Worm (Caenorhabditis elegans) whole organism, young adult: ENCODE results near the gene F54F7.10.

Source experiments
- B0261.1 ChIP-seq: sonication (generic microtip); optimal IDR thresholded peaks from 2 replicates; lab custom pipeline; 2016; ENCODE audit warnings: mild to moderate bottlenecking, missing genetic modification characterization, moderate library complexity, missing compliant biosample characterization
- C06A6.2 ChIP-seq: fragments of 200-800 bp; sonication (Bioruptor generic); conservative IDR thresholded peaks from 2 replicates; pipeline ENCODE4 v1.3.6; 2022; ENCODE audit warnings: missing genetic modification characterization, missing compliant biosample characterization
- D2030.7 ChIP-seq: fragments of 200-800 bp; sonication (Bioruptor generic); IDR thresholded peaks from 2 replicates; pipeline ENCODE4 v1.3.6; 2022; ENCODE audit warnings: missing genetic modification reagents, missing genetic modification characterization, missing compliant biosample characterization
- F10E7.11 ChIP-seq: sonication (generic microtip); optimal IDR thresholded peaks from 2 replicates; lab custom pipeline; 2017; ENCODE audit warnings: mild to moderate bottlenecking, missing genetic modification characterization, moderate library complexity, missing compliant biosample characterization
- F22D6.2 ChIP-seq: sonication (generic microtip); optimal IDR thresholded peaks from 2 replicates; lab custom pipeline; 2016; ENCODE audit warnings: mild to moderate bottlenecking, missing genetic modification characterization, missing compliant biosample characterization
- F57A8.1 ChIP-seq: fragments of 200-800 bp; sonication (Bioruptor generic); optimal IDR thresholded peaks from 2 replicates; lab custom pipeline; 2018; ENCODE audit warnings: mild to moderate bottlenecking, missing genetic modification characterization, moderate library complexity, missing compliant biosample characterization
- Y53F4B.3 ChIP-seq: fragments of 200-800 bp; sonication (Bioruptor generic); IDR thresholded peaks from 2 replicates; pipeline ENCODE4 v1.3.6; 2022; ENCODE audit warnings: missing genetic modification reagents, missing genetic modification characterization, missing compliant biosample characterization
- Y53G8AR.9 ChIP-seq: fragments of 200-800 bp; sonication (Bioruptor generic); conservative IDR thresholded peaks from 2 replicates; pipeline ENCODE4 v1.3.6; 2022; ENCODE audit warnings: missing genetic modification reagents, missing genetic modification characterization, missing compliant biosample characterization
- Y67H2A.10 ChIP-seq: fragments of 200-800 bp; sonication (Bioruptor generic); conservative IDR thresholded peaks from 2 replicates; pipeline ENCODE4 v1.3.6; 2022; ENCODE audit warnings: missing genetic modification reagents, missing genetic modification characterization, missing compliant biosample characterization
- ama-1 ChIP-seq, 3 experiments: fragments of 150-350 bp in 1 of 3; sonication (generic microtip) in 2 of 3; optimal IDR thresholded peaks; 2 replicates each; lab custom pipeline; 2014 to 2018; ENCODE audit warnings: missing biosample characterization in 2 of 3, missing genetic modification characterization in 2 of 3, missing genetic modification reagents in 2 of 3
- aptf-2 ChIP-seq: fragments of 200-800 bp; sonication (Bioruptor generic); conservative IDR thresholded peaks from 2 replicates; pipeline ENCODE4 v1.3.6; 2022; ENCODE audit warnings: missing genetic modification reagents, missing genetic modification characterization, missing compliant biosample characterization
- attf-3 ChIP-seq: fragments of 200-800 bp; sonication (Bioruptor generic); conservative IDR thresholded peaks from 2 replicates; pipeline ENCODE4 v1.3.6; 2022; ENCODE audit warnings: missing genetic modification reagents, missing genetic modification characterization, missing compliant biosample characterization
- cebp-1 ChIP-seq, 2 experiments: fragments of 200-800 bp in 1 of 2; sonication (Bioruptor generic) in 1 of 2; sonication (generic microtip) in 1 of 2; IDR thresholded peaks in 1 of 2; optimal IDR thresholded peaks in 1 of 2; 2 replicates each; pipeline versions ENCODE4 v1.3.6 to Lab custom; 2017 to 2022; ENCODE audit warnings: missing compliant biosample characterization in 2 of 2, missing genetic modification characterization in 2 of 2, mild to moderate bottlenecking in 1 of 2, missing genetic modification reagents in 1 of 2, moderate library complexity in 1 of 2
- ceh-27 ChIP-seq: fragments of 200-800 bp; sonication (Bioruptor generic); optimal IDR thresholded peaks from 2 replicates; lab custom pipeline; 2018; ENCODE audit warnings: mild to moderate bottlenecking, missing genetic modification characterization, moderate library complexity, missing compliant biosample characterization
- chd-7 ChIP-seq: sonication (generic microtip); optimal IDR thresholded peaks from 2 replicates; lab custom pipeline; 2016; ENCODE audit warnings: mild to moderate bottlenecking, missing genetic modification characterization, moderate library complexity, missing compliant biosample characterization
- die-1 ChIP-seq: sonication (generic microtip); optimal IDR thresholded peaks from 2 replicates; lab custom pipeline; 2016; ENCODE audit warnings: missing genotype, mild to moderate bottlenecking, missing genetic modification characterization, missing compliant biosample characterization
- dox-1 ChIP-seq: fragments of 200-800 bp; sonication (Bioruptor generic); IDR thresholded peaks from 2 replicates; pipeline ENCODE4 v1.3.6; 2022; ENCODE audit warnings: missing genetic modification reagents, missing genetic modification characterization, missing compliant biosample characterization
- dpff-1 ChIP-seq: sonication (generic microtip); optimal IDR thresholded peaks from 2 replicates; lab custom pipeline; 2017; ENCODE audit warnings: mild to moderate bottlenecking, missing genetic modification characterization, missing compliant biosample characterization
- efl-1 ChIP-seq: fragments of 150-350 bp; optimal IDR thresholded peaks from 2 replicates; lab custom pipeline; 2014; ENCODE audit warnings: missing biosample characterization, missing genetic modification reagents, missing genetic modification characterization
- egrh-3 ChIP-seq: fragments of 200-800 bp; sonication (Bioruptor generic); IDR thresholded peaks from 2 replicates; pipeline ENCODE4 v1.3.6; 2022; ENCODE audit warnings: missing genetic modification reagents, missing genetic modification characterization, missing compliant biosample characterization
- ets-4 ChIP-seq: fragments of 200-800 bp; sonication (Bioruptor generic); optimal IDR thresholded peaks from 2 replicates; lab custom pipeline; 2018; ENCODE audit warnings: mild to moderate bottlenecking, missing genetic modification characterization, missing compliant biosample characterization
- gei-17 ChIP-seq: fragments of 200-800 bp; sonication (Bioruptor generic); optimal IDR thresholded peaks from 2 replicates; lab custom pipeline; 2018; ENCODE audit warnings: mild to moderate bottlenecking, missing genetic modification characterization, missing compliant biosample characterization
- hlh-12 ChIP-seq: sonication (generic microtip); optimal IDR thresholded peaks from 2 replicates; lab custom pipeline; 2016; ENCODE audit warnings: missing genetic modification characterization, missing compliant biosample characterization
- hmg-20 ChIP-seq: fragments of 200-800 bp; sonication (Bioruptor generic); IDR thresholded peaks from 2 replicates; pipeline ENCODE4 v1.3.6; 2022; ENCODE audit warnings: missing genetic modification reagents, missing genetic modification characterization, missing compliant biosample characterization
- hsf-1 ChIP-seq: fragments of 200-800 bp; sonication (Bioruptor generic); IDR thresholded peaks from 2 replicates; pipeline ENCODE4 v1.3.6; 2022; ENCODE audit warnings: missing genetic modification reagents, missing genetic modification characterization, missing compliant biosample characterization
- let-607 ChIP-seq, 2 experiments: fragments of 200-800 bp in 1 of 2; sonication (Bioruptor generic) in 1 of 2; sonication (generic microtip) in 1 of 2; optimal IDR thresholded peaks; 2 replicates each; lab custom pipeline; 2016 to 2018; ENCODE audit warnings: mild to moderate bottlenecking in 2 of 2, missing compliant biosample characterization in 2 of 2, missing genetic modification characterization in 2 of 2, moderate library complexity in 2 of 2, missing genotype in 1 of 2
- lin-54 ChIP-seq: fragments of 200-800 bp; sonication (Bioruptor generic); optimal IDR thresholded peaks from 2 replicates; lab custom pipeline; 2018; ENCODE audit warnings: mild to moderate bottlenecking, missing genetic modification characterization, missing compliant biosample characterization
- mel-28 ChIP-seq: sonication (generic microtip); optimal IDR thresholded peaks from 2 replicates; lab custom pipeline; 2016; ENCODE audit warnings: borderline replicate concordance, mild to moderate bottlenecking, missing genetic modification characterization, missing compliant biosample characterization
- mxl-1 ChIP-seq: sonication (generic microtip); optimal IDR thresholded peaks from 2 replicates; lab custom pipeline; 2016; ENCODE audit warnings: missing genetic modification characterization, missing compliant biosample characterization
- nfya-1 ChIP-seq: sonication (generic microtip); optimal IDR thresholded peaks from 2 replicates; lab custom pipeline; 2017; ENCODE audit warnings: antibody characterized with exemption, missing compliant biosample characterization, missing genetic modification characterization, borderline replicate concordance; ENCODE audit not compliant: insufficient read depth
- rec-8 ChIP-seq, 2 experiments: sonication (generic microtip); optimal IDR thresholded peaks; 2 replicates each; lab custom pipeline; 2016; ENCODE audit warnings: mild to moderate bottlenecking in 2 of 2, missing genetic modification characterization in 2 of 2, missing genetic modification reagents in 2 of 2, missing genotype in 2 of 2, missing biosample characterization in 1 of 2, missing compliant biosample characterization in 1 of 2, moderate library complexity in 1 of 2
- sea-2 ChIP-seq: fragments of 200-800 bp; sonication (Bioruptor generic); IDR thresholded peaks from 2 replicates; pipeline ENCODE4 v1.3.6; 2022; ENCODE audit warnings: missing genetic modification characterization, missing compliant biosample characterization
- snpc-1.1 ChIP-seq: sonication (generic microtip); optimal IDR thresholded peaks from 2 replicates; lab custom pipeline; 2017; ENCODE audit warnings: missing genetic modification characterization, mild to moderate bottlenecking, missing compliant biosample characterization, antibody characterized with exemption, moderate library complexity, missing genotype, missing genetic modification reagents; ENCODE audit not compliant: insufficient read depth
- snpc-3.4 ChIP-seq: sonication (generic microtip); optimal IDR thresholded peaks from 2 replicates; lab custom pipeline; 2017; ENCODE audit warnings: missing genetic modification characterization, mild to moderate bottlenecking, missing compliant biosample characterization, antibody characterized with exemption, moderate library complexity, missing genotype, missing genetic modification reagents
- somi-1 ChIP-seq: fragments of 200-800 bp; sonication (Bioruptor generic); optimal IDR thresholded peaks from 2 replicates; lab custom pipeline; 2018; ENCODE audit warnings: mild to moderate bottlenecking, missing genetic modification characterization, missing compliant biosample characterization
- zfh-2 ChIP-seq: fragments of 200-800 bp; sonication (Bioruptor generic); conservative IDR thresholded peaks from 2 replicates; pipeline ENCODE4 v1.3.6; 2022; ENCODE audit warnings: missing genetic modification reagents, missing genetic modification characterization, missing compliant biosample characterization
- zim-3 ChIP-seq: sonication (generic microtip); optimal IDR thresholded peaks from 2 replicates; lab custom pipeline; 2017; ENCODE audit warnings: mild to moderate bottlenecking, missing genetic modification characterization, moderate library complexity, missing compliant biosample characterization
- ztf-18 ChIP-seq: sonication (generic microtip); optimal IDR thresholded peaks from 2 replicates; lab custom pipeline; 2016; ENCODE audit warnings: missing genotype, mild to moderate bottlenecking, missing genetic modification characterization, missing compliant biosample characterization

Gene F54F7.10

DNA sequence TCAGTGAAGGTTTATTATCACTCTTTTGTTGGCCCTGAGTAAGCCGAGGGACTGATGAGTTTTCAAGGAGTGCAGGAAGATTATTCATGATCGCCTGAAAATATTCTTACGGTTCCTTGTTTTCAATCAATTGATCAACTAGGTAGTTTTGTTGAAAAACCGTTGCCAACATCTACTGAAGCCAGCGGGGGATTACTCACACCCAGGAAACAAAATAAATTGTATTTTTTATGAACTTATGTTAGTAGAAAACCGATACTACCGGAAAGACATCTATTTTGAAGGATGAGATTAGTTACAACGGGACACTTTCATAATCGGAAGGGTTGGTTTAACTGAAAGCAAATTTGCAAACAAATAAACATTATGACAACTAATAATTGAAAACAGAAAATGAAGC, 14.7 kb downstream of the F54F7.10 start, which contains the start of gene Y62H9A.2:
Y62H9A.2 (minus strand) TSS at position 101 of the 400 bp plus-strand sequence.
- no peak for TF ChIP-seq F22D6.2
- TF ChIP-seq ama-1 (optimal IDR thresholded peaks at IDR 0.05; lab: Kevin White, UChicago): no peak
- no peak for TF ChIP-seq ama-1 (GFP tag; optimal IDR thresholded peaks at IDR 0.05; lab: Kevin White, UChicago)
- no peak for TF ChIP-seq ztf-18 (tag; lab: Kevin White, UChicago)
- TF ChIP-seq D2030.7: no peak
- no peak for TF ChIP-seq attf-3 (GFP tag; lab: Robert Waterston, UW)
- TF ChIP-seq, all 124 proteins: peak for 0

DNA sequence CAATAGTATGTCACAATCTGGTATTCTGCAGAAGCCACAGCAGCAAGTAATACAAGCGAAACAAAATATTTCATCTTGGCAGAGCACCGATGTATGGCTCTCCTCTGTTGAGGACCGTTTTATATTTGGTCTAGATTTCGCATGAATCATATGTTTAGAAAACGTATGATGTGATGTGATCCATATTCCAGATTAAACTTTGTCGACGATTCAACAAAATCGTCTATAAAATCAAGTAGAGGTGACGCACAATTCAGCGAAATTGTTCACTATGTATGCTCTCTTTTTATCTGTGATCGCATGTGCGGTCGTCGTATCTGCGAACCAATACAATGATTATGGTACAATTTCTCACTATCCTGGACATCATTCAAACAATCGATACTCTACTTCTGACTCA, 16.5 kb downstream of the F54F7.10 start, which contains the start of the genes Y62H9A.3 and Y62H9A.4:
Y62H9A.3 (minus strand) TSS at position 101 of the 400 bp plus-strand sequence.
Y62H9A.4 (plus strand) TSS at position 256 of the 400 bp plus-strand sequence.
- TF ChIP-seq Y53F4B.3 (GFP tag; lab: Robert Waterston, UW) (no peak), hlh-12 (tag; lab: Kevin White, UChicago) (no peak), dpff-1 (no peak), ets-4 (no peak), nfya-1 (tag; lab: Kevin White, UChicago) (no peak), lin-54 (GFP tag; lab: Kevin White, UChicago) (no peak), cebp-1 (GFP tag; IDR thresholded peaks at IDR 0.05; lab: Robert Waterston, UW) (no peak), cebp-1 (tag; optimal IDR thresholded peaks at IDR 0.05; lab: Kevin White, UChicago) (no peak)

DNA sequence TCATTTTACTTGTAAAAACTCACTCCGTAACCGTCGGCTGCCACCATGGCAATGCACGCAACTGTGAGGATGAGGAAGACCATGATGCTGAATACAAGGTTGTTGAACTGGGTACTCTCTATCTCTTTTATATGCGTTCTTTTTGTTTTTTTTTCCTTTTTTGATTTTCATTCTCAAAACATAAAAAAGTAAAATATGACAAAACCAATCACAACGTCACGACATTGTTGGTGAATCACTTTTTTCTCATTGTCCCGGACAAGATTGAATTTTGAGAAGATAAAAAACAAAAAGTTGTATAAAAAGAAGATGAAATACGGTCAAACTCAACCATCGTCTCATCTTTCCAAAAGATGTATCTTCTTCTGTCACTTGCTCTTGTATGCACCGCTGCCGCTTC, 19.4 kb downstream of the F54F7.10 start, which contains the start of the genes Y62H9A.5 and ule-5:
Y62H9A.5 (minus strand) TSS at position 101 of the 400 bp plus-strand sequence.
ule-5 (plus strand) TSS at position 328 of the 400 bp plus-strand sequence.
- TF ChIP-seq sea-2 (GFP tag; lab: Robert Waterston, UW) (no peak), F57A8.1 (GFP tag; lab: Kevin White, UChicago) (no peak), B0261.1 (tag; lab: Kevin White, UChicago) (no peak), somi-1 (no peak), Y67H2A.10 (no peak), gei-17 (no peak), mel-28 (tag; lab: Kevin White, UChicago) (no peak), dpff-1 (no peak), rec-8 (tag; optimal IDR thresholded peaks at IDR 0.05; lab: Kevin White, UChicago) (no peak), zim-3 (tag; lab: Kevin White, UChicago) (no peak)

DNA sequence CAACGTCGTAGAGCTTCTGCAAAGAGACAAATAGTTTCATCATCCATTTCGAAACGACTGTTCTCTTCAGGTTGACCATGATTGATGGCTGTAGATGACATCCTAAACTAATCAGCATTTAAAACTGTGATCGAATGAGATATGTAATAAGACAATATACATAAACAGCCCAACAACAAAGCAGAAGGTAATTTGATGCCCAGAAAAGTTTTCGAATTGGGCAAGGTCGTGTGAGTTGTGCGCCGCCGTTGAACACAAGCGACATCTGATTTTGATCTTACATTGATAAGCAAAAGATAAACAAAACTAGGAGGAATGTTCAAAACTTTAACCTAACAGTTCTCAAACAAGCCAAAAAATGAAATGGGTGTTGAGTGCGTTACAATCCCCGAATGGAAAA, 22.2 kb downstream of the F54F7.10 start, which contains the start of gene Y62H9A.7:
Y62H9A.7 (minus strand) TSS at position 101 of the 400 bp plus-strand sequence.
- TF ChIP-seq snpc-3.4 (tag; lab: Kevin White, UChicago) (no peak), aptf-2 (no peak), F57A8.1 (GFP tag; lab: Kevin White, UChicago) (no peak), F10E7.11 (tag; lab: Kevin White, UChicago) (no peak), ceh-27 (GFP tag; lab: Kevin White, UChicago) (no peak), hsf-1 (GFP tag; lab: Robert Waterston, UW) (no peak), die-1 (tag; lab: Kevin White, UChicago) (no peak)

DNA sequence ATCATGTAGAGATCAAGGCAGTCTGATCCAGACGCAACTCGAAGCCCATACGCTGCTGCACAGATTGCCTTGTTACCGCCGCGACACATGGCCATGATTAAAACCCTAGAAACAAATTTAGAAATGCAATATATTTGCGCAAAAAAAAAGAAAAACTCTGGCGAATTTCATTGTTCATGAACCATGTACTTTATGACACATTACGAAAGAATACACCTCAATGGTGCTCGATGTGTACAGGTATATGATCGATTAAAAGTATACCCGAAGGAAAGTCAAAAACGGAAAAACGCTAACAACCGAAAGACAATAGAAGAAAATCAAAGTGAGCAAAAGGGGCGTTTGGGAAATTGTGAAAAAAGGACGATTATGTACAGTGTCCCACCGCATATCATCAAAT, 28.9 kb downstream of the F54F7.10 start, which contains the start of gene Y62H9A.8:
Y62H9A.8 (minus strand) TSS at position 101 of the 400 bp plus-strand sequence.
- no peak for TF ChIP-seq efl-1 (GFP tag; lab: Kevin White, UChicago)
- no peak for TF ChIP-seq F57A8.1 (GFP tag; lab: Kevin White, UChicago)
- no peak for TF ChIP-seq snpc-1.1
- no peak for TF ChIP-seq Y53G8AR.9
- no peak for TF ChIP-seq egrh-3 (GFP tag; lab: Robert Waterston, UW)
- no peak for TF ChIP-seq B0261.1 (tag; lab: Kevin White, UChicago)
- TF ChIP-seq zfh-2 (GFP tag; lab: Robert Waterston, UW): no peak
- TF ChIP-seq mxl-1 (tag; lab: Kevin White, UChicago): no peak
- no peak for TF ChIP-seq C06A6.2 (GFP tag; lab: Robert Waterston, UW)
- no peak for TF ChIP-seq hmg-20 (GFP tag; lab: Robert Waterston, UW)
- TF ChIP-seq dox-1 (GFP tag; lab: Robert Waterston, UW): no peak
- TF ChIP-seq chd-7 (tag; lab: Kevin White, UChicago): no peak
- no peak for TF ChIP-seq let-607 (tag; optimal IDR thresholded peaks at IDR 0.05; lab: Kevin White, UChicago)
- TF ChIP-seq, all 124 proteins: peak for 0
